Worm (Caenorhabditis elegans) whole organism, L4 larva: ENCODE data around the gene nstp-1.

ENCODE experiments used
- nhr-237 ChIP-seq: sonication (generic microtip); optimal IDR thresholded peaks from 2 replicates; lab custom pipeline; 2017; ENCODE audit warnings: missing biosample characterization, missing genetic modification characterization
- ztf-11 ChIP-seq: fragments of 150-350 bp; optimal IDR thresholded peaks from 2 replicates; lab custom pipeline; 2014; ENCODE audit warnings: missing biosample characterization, missing genetic modification characterization

DNA sequence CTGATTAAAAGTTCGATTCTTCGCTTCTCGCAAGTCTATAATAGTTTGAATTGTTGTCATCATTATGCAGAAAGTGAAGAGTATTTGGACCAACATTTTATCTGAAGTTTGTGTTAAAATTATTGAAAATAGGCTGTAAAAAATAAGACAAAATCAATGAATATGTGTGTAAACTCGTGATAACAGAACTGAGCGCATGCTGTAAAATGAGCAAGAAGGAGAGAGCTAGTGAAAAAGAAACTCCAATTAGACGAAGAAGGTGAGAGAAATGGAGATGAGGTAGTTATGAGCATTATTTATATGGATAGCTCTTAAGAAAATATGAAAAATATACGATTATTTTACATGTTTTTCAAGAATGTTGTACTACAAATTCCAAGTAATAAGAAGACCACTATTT is 36.2 kb downstream of the nstp-1 start, which contains the start of gene C53D6.4:
- no peak for TF ChIP-seq ztf-11 (tag; lab: Kevin White, UChicago)
- no peak for TF ChIP-seq nhr-237 (tag; lab: Kevin White, UChicago)
